Fruit fly (Drosophila melanogaster) whole organism, embryonic: ENCODE data around the gene vito.
A peak's percentile ranks its signal among the peaks of the same experiment; 100 is the strongest.

Experiments
- Abd-B ChIP-seq: fragments of 200-800 bp; sonication (Bioruptor generic); optimal IDR thresholded peaks from 2 replicates; lab custom pipeline; 2018; ENCODE audit warnings: missing biosample characterization, mild to moderate bottlenecking, missing genetic modification characterization, moderate library complexity
- CG10321 ChIP-seq: fragments of 200-800 bp; sonication (Bioruptor generic); IDR thresholded peaks from 2 replicates; pipeline ENCODE4 v1.3.6; 2022; ENCODE audit warnings: missing biosample characterization, missing genetic modification characterization
- CG11247 ChIP-seq: fragments of 200-800 bp; sonication (Bioruptor generic); IDR thresholded peaks from 2 replicates; pipeline ENCODE4 v1.3.6; 2022; ENCODE audit warnings: missing biosample characterization, missing genetic modification characterization
- CG11560 ChIP-seq: fragments of 200-800 bp; sonication (Bioruptor generic); IDR thresholded peaks from 3 replicates; pipeline ENCODE4 v1.3.6; 2022; ENCODE audit warnings: missing biosample characterization, missing genetic modification characterization
- CG14710 ChIP-seq: fragments of 200-800 bp; sonication (Bioruptor generic); optimal IDR thresholded peaks from 3 replicates; lab custom pipeline; 2019; ENCODE audit warnings: missing biosample characterization, mild to moderate bottlenecking, missing genetic modification characterization, moderate library complexity
- CG15479 ChIP-seq: fragments of 200-800 bp; sonication (Bioruptor generic); optimal IDR thresholded peaks from 3 replicates; lab custom pipeline; 2019; ENCODE audit warnings: missing biosample characterization, mild to moderate bottlenecking, missing genetic modification characterization, moderate library complexity
- CG15514 ChIP-seq: fragments of 200-800 bp; sonication (Bioruptor generic); optimal IDR thresholded peaks from 3 replicates; lab custom pipeline; 2017; ENCODE audit warnings: missing biosample characterization, missing genetic modification characterization, mild to moderate bottlenecking, moderate library complexity, missing genetic modification reagents
- CG17186 ChIP-seq: fragments of 200-800 bp; sonication (Bioruptor generic); optimal IDR thresholded peaks from 3 replicates; lab custom pipeline; 2017; ENCODE audit warnings: missing biosample characterization, missing genetic modification reagents, missing genetic modification characterization
- CG17328 ChIP-seq: fragments of 200-800 bp; sonication (Bioruptor generic); IDR thresholded peaks from 2 replicates; pipeline ENCODE4 v1.3.6; 2022; ENCODE audit warnings: missing biosample characterization, missing genetic modification characterization
- CG17829 ChIP-seq: fragments of 200-800 bp; optimal IDR thresholded peaks from 2 replicates; lab custom pipeline; 2019; ENCODE audit warnings: missing biosample characterization, mild to moderate bottlenecking, missing genetic modification characterization, moderate library complexity
- CG1792 ChIP-seq: fragments of 200-800 bp; sonication (Bioruptor generic); optimal IDR thresholded peaks from 2 replicates; lab custom pipeline; 2016; ENCODE audit warnings: missing biosample characterization, missing genetic modification characterization
- CG2120 ChIP-seq: fragments of 200-800 bp; sonication (Bioruptor generic); optimal IDR thresholded peaks from 3 replicates; lab custom pipeline; 2016; ENCODE audit warnings: missing biosample characterization, missing genetic modification characterization
- CG2199 ChIP-seq: fragments of 200-800 bp; sonication (Bioruptor generic); IDR thresholded peaks from 3 replicates; pipeline ENCODE4 v1.3.6; 2022; ENCODE audit warnings: missing biosample characterization, missing genetic modification characterization
- CG3163 ChIP-seq: fragments of 200-800 bp; sonication (Bioruptor generic); optimal IDR thresholded peaks from 3 replicates; lab custom pipeline; 2016; ENCODE audit warnings: missing biosample characterization, missing genetic modification characterization
- CG33213 ChIP-seq: fragments of 200-800 bp; sonication (Bioruptor generic); optimal IDR thresholded peaks from 3 replicates; lab custom pipeline; 2016; ENCODE audit warnings: missing biosample characterization, missing genetic modification characterization
- CG34224 ChIP-seq: fragments of 200-800 bp; sonication (Bioruptor generic); IDR thresholded peaks from 3 replicates; pipeline ENCODE4 v1.3.6; 2022; ENCODE audit warnings: missing biosample characterization, missing genetic modification characterization; ENCODE audit not compliant: partially characterized antibody
- CG3847 ChIP-seq: fragments of 200-800 bp; sonication (Bioruptor generic); IDR thresholded peaks from 2 replicates; pipeline ENCODE4 v1.3.6; 2022; ENCODE audit warnings: missing biosample characterization, missing genetic modification characterization
- CG4820 ChIP-seq: fragments of 200-800 bp; sonication (Bioruptor generic); optimal IDR thresholded peaks from 3 replicates; lab custom pipeline; 2016; ENCODE audit warnings: missing biosample characterization, missing genetic modification characterization
- CG6272 ChIP-seq: fragments of 200-800 bp; sonication (Bioruptor generic); IDR thresholded peaks from 2 replicates; pipeline ENCODE4 v1.3.6; 2022; ENCODE audit warnings: missing biosample characterization, missing genetic modification characterization
- CG6791 ChIP-seq: fragments of 200-800 bp; sonication (Bioruptor generic); IDR thresholded peaks from 3 replicates; pipeline ENCODE4 v1.3.6; 2022; ENCODE audit warnings: missing biosample characterization, missing genetic modification characterization; ENCODE audit not compliant: partially characterized antibody
- CG7745 ChIP-seq: fragments of 200-800 bp; sonication (Bioruptor generic); optimal IDR thresholded peaks from 2 replicates; lab custom pipeline; 2018; ENCODE audit warnings: missing biosample characterization, mild to moderate bottlenecking, missing genetic modification characterization, moderate library complexity
- CG7786 ChIP-seq: fragments of 200-800 bp; sonication (Bioruptor generic); optimal IDR thresholded peaks from 2 replicates; lab custom pipeline; 2016; ENCODE audit warnings: missing biosample characterization, missing genetic modification characterization
- CG8290 ChIP-seq, 3 experiments: fragments of 200-800 bp; sonication (Bioruptor generic); optimal IDR thresholded peaks; 2 replicates each; lab custom pipeline; 2016 to 2019; ENCODE audit warnings: missing biosample characterization in 3 of 3, missing genetic modification characterization in 3 of 3, mild to moderate bottlenecking in 2 of 3, moderate library complexity in 1 of 3
- CG8944 ChIP-seq: fragments of 200-800 bp; sonication (Bioruptor generic); optimal IDR thresholded peaks from 3 replicates; lab custom pipeline; 2016; ENCODE audit warnings: missing biosample characterization, missing genetic modification characterization
- CG9932 ChIP-seq: fragments of 200-800 bp; sonication (Bioruptor generic); IDR thresholded peaks from 2 replicates; pipeline ENCODE4 v1.3.6; 2022; ENCODE audit warnings: missing biosample characterization, missing genetic modification characterization
- CoRest ChIP-seq: fragments of 200-800 bp; sonication (Bioruptor generic); optimal IDR thresholded peaks from 3 replicates; lab custom pipeline; 2018; ENCODE audit warnings: missing biosample characterization, mild to moderate bottlenecking, missing genetic modification characterization, moderate library complexity
- Dp ChIP-seq: fragments of 200-800 bp; sonication (Bioruptor generic); optimal IDR thresholded peaks from 2 replicates; lab custom pipeline; 2018; ENCODE audit warnings: missing biosample characterization, mild to moderate bottlenecking, missing genetic modification characterization, moderate library complexity
- Ets65A ChIP-seq: fragments of 200-800 bp; sonication (Bioruptor generic); peaks from one replicate; lab custom pipeline; 2016; ENCODE audit warnings: missing biosample characterization, missing genetic modification characterization
- Meics ChIP-seq: fragments of 200-800 bp; sonication (Bioruptor generic); optimal IDR thresholded peaks from 2 replicates; lab custom pipeline; 2017; ENCODE audit warnings: missing biosample characterization, mild to moderate bottlenecking, missing genetic modification characterization
- Nf-YB ChIP-seq: fragments of 200-800 bp; sonication (Bioruptor generic); optimal IDR thresholded peaks from 3 replicates; lab custom pipeline; 2019; ENCODE audit warnings: missing biosample characterization, mild to moderate bottlenecking, missing genetic modification characterization, moderate library complexity
- NfI ChIP-seq: fragments of 200-800 bp; sonication (Bioruptor generic); optimal IDR thresholded peaks from 3 replicates; lab custom pipeline; 2018; ENCODE audit warnings: missing biosample characterization, mild to moderate bottlenecking, missing genetic modification characterization, moderate library complexity
- Rfx ChIP-seq: fragments of 200-800 bp; sonication (Bioruptor generic); IDR thresholded peaks from 2 replicates; pipeline ENCODE4 v1.3.6; 2022; ENCODE audit warnings: missing biosample characterization, missing genetic modification characterization
- Sry-δ ChIP-seq: fragments of 200-800 bp; sonication (Bioruptor generic); optimal IDR thresholded peaks from 2 replicates; lab custom pipeline; 2016; ENCODE audit warnings: missing biosample characterization, missing genetic modification characterization
- cas ChIP-seq: fragments of 200-800 bp; sonication (Bioruptor generic); IDR thresholded peaks from 2 replicates; pipeline ENCODE4 v1.3.6; 2022; ENCODE audit warnings: missing biosample characterization, missing genetic modification characterization
- dmrt11E ChIP-seq: fragments of 200-800 bp; sonication (Bioruptor generic); optimal IDR thresholded peaks from 3 replicates; lab custom pipeline; 2018; ENCODE audit warnings: missing biosample characterization, mild to moderate bottlenecking, missing genetic modification characterization, moderate library complexity
- dpn ChIP-seq, 2 experiments: fragments of 200-800 bp; sonication (Bioruptor generic); optimal IDR thresholded peaks; 3 replicates each; lab custom pipeline; 2016; ENCODE audit warnings: missing biosample characterization in 2 of 2, missing genetic modification characterization in 2 of 2
- gsb ChIP-seq: fragments of 200-800 bp; sonication (Bioruptor generic); IDR thresholded peaks from 2 replicates; pipeline ENCODE4 v1.3.6; 2022; ENCODE audit warnings: missing biosample characterization, missing genetic modification characterization
- inv ChIP-seq: fragments of 200-800 bp; sonication (Bioruptor generic); IDR thresholded peaks from 2 replicates; pipeline ENCODE4 v1.3.6; 2022; ENCODE audit warnings: missing biosample characterization, missing genetic modification characterization; ENCODE audit not compliant: partially characterized antibody
- jing ChIP-seq: fragments of 200-800 bp; sonication (Bioruptor generic); optimal IDR thresholded peaks from 2 replicates; lab custom pipeline; 2018; ENCODE audit warnings: missing biosample characterization, mild to moderate bottlenecking, missing genetic modification characterization
- p53 ChIP-seq: fragments of 200-800 bp; sonication (Bioruptor generic); optimal IDR thresholded peaks from 2 replicates; lab custom pipeline; 2016; ENCODE audit warnings: missing biosample characterization, missing genetic modification characterization
- schlank ChIP-seq: fragments of 200-800 bp; sonication (Bioruptor generic); optimal IDR thresholded peaks from 2 replicates; lab custom pipeline; 2018; ENCODE audit warnings: missing biosample characterization, mild to moderate bottlenecking, missing genetic modification characterization
- sisA ChIP-seq: fragments of 200-800 bp; sonication (Bioruptor generic); IDR thresholded peaks from 2 replicates; pipeline ENCODE4 v1.3.6; 2022; ENCODE audit warnings: missing biosample characterization, missing genetic modification characterization
- sob ChIP-seq: fragments of 200-800 bp; sonication (Bioruptor generic); IDR thresholded peaks from 2 replicates; pipeline ENCODE4 v1.3.6; 2022; ENCODE audit warnings: missing biosample characterization, missing genetic modification characterization
- ssp ChIP-seq: fragments of 200-800 bp; sonication (Bioruptor generic); IDR thresholded peaks from 2 replicates; pipeline ENCODE4 v1.3.6; 2022; ENCODE audit warnings: missing biosample characterization, missing genetic modification characterization
- stwl ChIP-seq: fragments of 200-800 bp; sonication (Bioruptor generic); optimal IDR thresholded peaks from 3 replicates; lab custom pipeline; 2018; ENCODE audit warnings: missing biosample characterization, mild to moderate bottlenecking, missing genetic modification characterization, moderate library complexity
- sug ChIP-seq: fragments of 200-800 bp; optimal IDR thresholded peaks from 2 replicates; lab custom pipeline; 2019; ENCODE audit warnings: missing biosample characterization, mild to moderate bottlenecking, missing genetic modification characterization, moderate library complexity
- usp ChIP-seq: fragments of >200 bp; optimal IDR thresholded peaks from 2 replicates; lab custom pipeline; 2017; ENCODE audit warnings: missing biosample characterization, missing genetic modification characterization
- zf30C ChIP-seq: fragments of 200-800 bp; sonication (Bioruptor generic); optimal IDR thresholded peaks from 3 replicates; lab custom pipeline; 2018; ENCODE audit warnings: missing biosample characterization, mild to moderate bottlenecking, missing genetic modification characterization

Gene vito

dm6 chr3L:5819310-5819709 lies 42.2 kb upstream of the vito start (continued):
- TF ChIP-seq Meics = peak; percentile 16
- TF ChIP-seq CG11560 (tag; lab: Robert Waterston, UW) = no peak
- no peak for TF ChIP-seq sisA (GFP tag; lab: Robert Waterston, UW)
- peak; percentile 56; the same call in 1 of the 2 replicates for TF ChIP-seq CG9932 (GFP tag; lab: Robert Waterston, UW)

- TF ChIP-seq CG33213 = no peak
- no peak for TF ChIP-seq p53 (GFP tag; lab: Kevin White, UChicago)
- peak; percentile 54 for TF ChIP-seq zf30C (GFP tag; lab: Kevin White, UChicago)
- no peak for TF ChIP-seq CoRest (tag; lab: Kevin White, UChicago)
- no peak for TF ChIP-seq Rfx
- TF ChIP-seq CG4820 (GFP tag; lab: Kevin White, UChicago) = no peak
- TF ChIP-seq CG15479 = no peak
- no peak for TF ChIP-seq Abd-B (GFP tag; lab: Kevin White, UChicago)
- peak; percentile 69 for TF ChIP-seq dmrt11E
- no peak for TF ChIP-seq jing (GFP tag; lab: Kevin White, UChicago)
- TF ChIP-seq CG11247 (GFP tag; lab: Robert Waterston, UW) = no peak
- TF ChIP-seq CG17186 (GFP tag; lab: Kevin White, UChicago) = no peak
- TF ChIP-seq CG3163 = no peak
- no peak for TF ChIP-seq CG8944 (GFP tag; lab: Kevin White, UChicago)
- peak; percentile 34; the same call in 1 of the 3 replicates for TF ChIP-seq CG2199 (GFP tag; lab: Robert Waterston, UW)
- TF ChIP-seq CG1792 (GFP tag; lab: Kevin White, UChicago) = no peak
- no peak for TF ChIP-seq CG7745 (tag; lab: Kevin White, UChicago)
- TF ChIP-seq CG14710 (tag; lab: Kevin White, UChicago) = no peak
These were observed 40.0 kb upstream of the vito start for dm6 chr3L:5817177-5817576.

dm6 chr3L:5813016-5813415 lies 35.9 kb upstream of the vito start, which contains the start of gene mad2:
Gene mad2, minus strand, starts transcription at chr3L:5813093.
- TF ChIP-seq CG34224 (GFP tag; lab: Robert Waterston, UW) (peak; percentile 74), ssp (GFP tag; lab: Robert Waterston, UW) (0 out of 2 replicates have a peak, but pooled peaks have one; percentile 25), Nf-YB (GFP tag; lab: Kevin White, UChicago) (peak; percentile 27), Sry-δ (GFP tag; lab: Kevin White, UChicago) (peak; percentile 94), cas (0 out of 2 replicates have a peak, but pooled peaks have one; percentile 18), CG6272 (GFP tag; lab: Robert Waterston, UW) (peak; percentile 48; the same call in 1 of the 2 replicates), Ets65A (GFP tag; lab: Kevin White, UChicago) (peak; percentile 93), Dp (peak; percentile 100), NfI (GFP tag; lab: Kevin White, UChicago) (no peak), CoRest (tag; lab: Kevin White, UChicago) (peak; percentile 69), CG10321 (GFP tag; lab: Robert Waterston, UW) (no peak), gsb (GFP tag; lab: Robert Waterston, UW) (no peak), CG8290 (GFP tag; optimal IDR thresholded peaks at IDR 0.05; lab: Kevin White, UChicago) (no peak), CG8290 (tag; optimal IDR thresholded peaks at IDR 0.05; lab: Kevin White, UChicago) (peak in 1 of 2 experiments; percentile 92), CG3847 (GFP tag; lab: Robert Waterston, UW) (peak; percentile 69), sob (GFP tag; lab: Robert Waterston, UW) (0 out of 2 replicates have a peak, but pooled peaks have one; percentile 38), inv (peak; percentile 44; the same call in 1 of the 2 replicates), CG7786 (GFP tag; lab: Kevin White, UChicago) (no peak), dpn (GFP tag; optimal IDR thresholded peaks at IDR 0.05; lab: Kevin White, UChicago) (peak; percentile 10 to 22), CG15514 (peak; percentile 59), usp (GFP tag; lab: Kevin White, UChicago) (no peak), Rfx (peak; percentile 41; the same call in 1 of the 2 replicates), schlank (tag; lab: Kevin White, UChicago) (no peak), CG17328 (GFP tag; lab: Robert Waterston, UW) (no peak), CG17829 (tag; lab: Kevin White, UChicago) (peak; percentile 25), sug (tag; lab: Kevin White, UChicago) (peak; percentile 25), CG2120 (peak; percentile 39), CG6791 (peak; percentile 74), stwl (tag; lab: Kevin White, UChicago) (peak; percentile 80)
